Worm (Caenorhabditis elegans): Measurements from ENCODE around the gene abcf-2.

The abcf-2 gene

DNA sequence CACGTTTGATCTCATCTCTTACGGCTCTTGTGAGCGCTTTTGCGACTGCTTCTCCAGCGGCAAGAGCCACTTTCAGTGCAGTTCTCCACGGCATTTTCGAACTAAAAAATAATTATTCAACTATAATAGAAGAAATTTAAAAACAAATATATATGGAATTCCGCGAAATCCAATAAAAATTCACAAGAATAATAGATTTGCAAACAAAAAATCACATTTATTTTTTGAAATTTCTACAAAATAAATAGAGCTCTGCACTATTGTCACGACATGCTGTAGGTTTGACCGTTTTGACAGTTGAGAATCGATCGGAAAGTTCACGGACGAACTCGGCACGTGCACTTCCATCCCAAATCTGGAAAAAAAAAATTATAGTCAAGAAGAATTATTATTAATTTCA, 26.5 kb downstream of the abcf-2 start, which contains the start of gene F45G2.8:
Gene F45G2.8, minus strand, starts transcription at position 101 of the 400 bp plus-strand sequence.
- TF ChIP-seq ceh-34 (tag; optimal IDR thresholded peaks at IDR 0.05) (no peak), ceh-18 (tag; optimal IDR thresholded peaks at IDR 0.05) (no peak), pha-2 (tag; optimal IDR thresholded peaks at IDR 0.05) (no peak), T23F11.4 (GFP tag; optimal IDR thresholded peaks at IDR 0.05) (no peak), tbx-7 (tag; optimal IDR thresholded peaks at IDR 0.05) (no peak), pha-4 (tag; optimal IDR thresholded peaks at IDR 0.05) (no peak), ceh-22 (tag; optimal IDR thresholded peaks at IDR 0.05) (no peak), pqm-1 (tag; optimal IDR thresholded peaks at IDR 0.05) (no peak), ahr-1 (tag; optimal IDR thresholded peaks at IDR 0.05) (no peak)

DNA sequence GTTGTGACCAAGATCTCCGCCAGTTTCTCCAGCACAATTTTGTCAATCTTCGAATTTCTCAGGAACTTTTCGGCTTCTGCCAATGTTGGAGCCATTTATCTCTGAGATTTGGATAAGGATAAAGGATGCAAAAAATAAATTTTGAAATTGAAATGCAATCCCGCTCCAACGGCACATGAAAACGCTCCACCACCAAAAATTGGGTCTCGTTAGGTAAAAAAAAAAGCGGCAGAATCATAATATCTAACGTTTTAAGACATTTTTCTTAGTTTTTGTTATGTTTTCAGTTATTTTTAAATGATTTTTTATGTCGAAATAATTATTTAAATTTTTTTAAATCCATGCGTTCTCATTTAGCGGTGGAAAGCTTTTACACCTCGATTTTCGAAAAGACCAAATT, 27.6 kb downstream of the abcf-2 start, which contains the start of gene F45G2.7:
Gene F45G2.7, minus strand, starts transcription at position 101 of the 400 bp plus-strand sequence.
- TF ChIP-seq sox-2 (GFP tag; IDR thresholded peaks at IDR 0.05), result no peak
- no peak for TF ChIP-seq pat-9 (tag; optimal IDR thresholded peaks at IDR 0.05)
- TF ChIP-seq pha-4 (tag; optimal IDR thresholded peaks at IDR 0.05), result no peak
- TF ChIP-seq hlh-30 (tag; optimal IDR thresholded peaks at IDR 0.05; ENCODE audit: insufficient read depth), result no peak
- no peak for TF ChIP-seq hlh-8 (tag; optimal IDR thresholded peaks at IDR 0.05)
- TF ChIP-seq pqm-1 (tag; optimal IDR thresholded peaks at IDR 0.05), result no peak
- no peak for TF ChIP-seq C08G9.2 (tag; optimal IDR thresholded peaks at IDR 0.05)
- TF ChIP-seq fax-1 (tag; optimal IDR thresholded peaks at IDR 0.05), result no peak
- no peak for TF ChIP-seq ceh-18 (tag; optimal IDR thresholded peaks at IDR 0.05)
- TF ChIP-seq ama-1 (optimal IDR thresholded peaks at IDR 0.05), result no peak
- TF ChIP-seq unc-42 (tag; optimal IDR thresholded peaks at IDR 0.05), result no peak
- TF ChIP-seq ceh-45 (GFP tag; IDR thresholded peaks at IDR 0.05), result no peak
- TF ChIP-seq ref-2 (tag; optimal IDR thresholded peaks at IDR 0.05), result no peak
- no peak for TF ChIP-seq rnt-1 (tag; optimal IDR thresholded peaks at IDR 0.05)
- no peak for TF ChIP-seq K02D7.2 (tag; optimal IDR thresholded peaks at IDR 0.05)
- no peak for TF ChIP-seq lin-11 (tag; optimal IDR thresholded peaks at IDR 0.05)
- no peak for TF ChIP-seq pax-1 (tag; optimal IDR thresholded peaks at IDR 0.05)
- no peak for TF ChIP-seq ets-4 (tag; optimal IDR thresholded peaks at IDR 0.05)
- TF ChIP-seq madf-2 (tag; optimal IDR thresholded peaks at IDR 0.05), result no peak
- no peak for TF ChIP-seq ceh-2 (tag; optimal IDR thresholded peaks at IDR 0.05)

- no peak for TF ChIP-seq lin-11 (tag; optimal IDR thresholded peaks at IDR 0.05)
- no peak for TF ChIP-seq pha-2 (tag; optimal IDR thresholded peaks at IDR 0.05)
- TF ChIP-seq hlh-15 (tag; optimal IDR thresholded peaks at IDR 0.05), result no peak
- TF ChIP-seq ceh-6 (GFP tag; optimal IDR thresholded peaks at IDR 0.05), result no peak
- no peak for TF ChIP-seq ceh-9 (tag; optimal IDR thresholded peaks at IDR 0.05)
- TF ChIP-seq odd-2 (tag; optimal IDR thresholded peaks at IDR 0.05), result no peak
- TF ChIP-seq nhr-11 (tag; optimal IDR thresholded peaks at IDR 0.05), result no peak
- TF ChIP-seq pat-9 (tag; optimal IDR thresholded peaks at IDR 0.05), result no peak
- TF ChIP-seq sox-4 (tag; optimal IDR thresholded peaks at IDR 0.05), result no peak
- TF ChIP-seq T23F11.4 (GFP tag; optimal IDR thresholded peaks at IDR 0.05), result no peak
- no peak for TF ChIP-seq ceh-19 (GFP tag; optimal IDR thresholded peaks at IDR 0.05)
- no peak for TF ChIP-seq npax-4 (tag; optimal IDR thresholded peaks at IDR 0.05)
These were observed 31.9 kb downstream of the abcf-2 start, which contains the start of gene trf-1 for ce11 chrIII:13430162-13430561. TSS of gene trf-1 (plus strand) at chrIII:13430462.

- TF ChIP-seq ceh-18 (tag; optimal IDR thresholded peaks at IDR 0.05) (no peak), odd-2 (tag; optimal IDR thresholded peaks at IDR 0.05) (no peak), ceh-22 (tag; optimal IDR thresholded peaks at IDR 0.05) (no peak), pag-3 (tag; optimal IDR thresholded peaks at IDR 0.05; ENCODE audit: borderline replicate concordance) (no peak), T23F11.4 (GFP tag; optimal IDR thresholded peaks at IDR 0.05) (no peak)
These were observed 32.4 kb downstream of the abcf-2 start, which contains the start of gene bli-5 for ce11 chrIII:13429668-13430067. TSS of gene bli-5 (minus strand) at chrIII:13429768.

DNA sequence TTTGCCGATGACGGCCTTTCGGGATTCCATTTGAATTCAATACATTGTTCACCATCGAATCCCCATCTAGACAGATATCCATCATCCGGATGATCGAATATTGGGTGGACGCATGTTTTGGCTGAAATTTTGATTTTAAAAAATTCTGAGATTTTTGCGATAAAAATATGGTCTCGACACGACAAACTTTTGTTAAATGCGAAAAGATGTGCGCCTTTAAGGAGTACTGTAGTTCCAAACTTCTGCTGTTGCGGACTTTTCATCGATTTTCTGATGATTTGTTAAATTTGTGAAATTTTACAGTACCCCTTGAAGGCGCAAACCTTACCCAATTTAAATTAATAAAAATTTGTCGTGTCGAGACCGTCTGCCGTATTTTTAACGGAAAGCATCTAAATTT, 34.2 kb downstream of the abcf-2 start:
- TF ChIP-seq hlh-6 (tag; optimal IDR thresholded peaks at IDR 0.05), result no peak
- TF ChIP-seq unc-55 (GFP tag; optimal IDR thresholded peaks at IDR 0.05), result no peak
- TF ChIP-seq K09A11.1 (tag; optimal IDR thresholded peaks at IDR 0.05; ENCODE audit: insufficient read depth), result no peak
- no peak for TF ChIP-seq unc-86 (tag; optimal IDR thresholded peaks at IDR 0.05)
- TF ChIP-seq sdc-2 (tag; optimal IDR thresholded peaks at IDR 0.05), result no peak
- TF ChIP-seq odd-2 (tag; optimal IDR thresholded peaks at IDR 0.05), result no peak
- no peak for TF ChIP-seq hlh-15 (tag; optimal IDR thresholded peaks at IDR 0.05)
- TF ChIP-seq C38D4.7 (GFP tag; optimal IDR thresholded peaks at IDR 0.05), result no peak
- no peak for TF ChIP-seq ceh-22 (tag; optimal IDR thresholded peaks at IDR 0.05)
- TF ChIP-seq zip-5 (tag; optimal IDR thresholded peaks at IDR 0.05), result no peak
- no peak for TF ChIP-seq lim-6 (tag; optimal IDR thresholded peaks at IDR 0.05)
- TF ChIP-seq K02D7.2 (tag; optimal IDR thresholded peaks at IDR 0.05), result no peak
- TF ChIP-seq ceh-9 (tag; optimal IDR thresholded peaks at IDR 0.05), result no peak
- no peak for TF ChIP-seq ref-2 (tag; optimal IDR thresholded peaks at IDR 0.05)
- no peak for TF ChIP-seq unc-3 (GFP tag; conservative IDR thresholded peaks at IDR 0.05)
- TF ChIP-seq unc-3 (tag; optimal IDR thresholded peaks at IDR 0.05), result no peak
- TF ChIP-seq tbx-7 (tag; optimal IDR thresholded peaks at IDR 0.05), result no peak
- no peak for TF ChIP-seq pag-3 (tag; optimal IDR thresholded peaks at IDR 0.05; ENCODE audit: borderline replicate concordance)
- no peak for TF ChIP-seq ceh-19 (GFP tag; optimal IDR thresholded peaks at IDR 0.05)
